Fruit fly (Drosophila melanogaster) whole organism, prepupa: Measurements from ENCODE around the gene CG31871.

Experiments used
- Blimp-1 ChIP-seq: fragments of 200-800 bp; sonication (Bioruptor generic); optimal IDR thresholded peaks from 3 replicates; lab custom pipeline; 2017; ENCODE audit warnings: missing biosample characterization, missing genetic modification characterization, mild to moderate bottlenecking, moderate library complexity, missing genetic modification reagents
- CG10631 ChIP-seq: fragments of 200-800 bp; sonication (Bioruptor generic); optimal IDR thresholded peaks from 2 replicates; lab custom pipeline; 2016; ENCODE audit warnings: missing biosample characterization, missing genetic modification characterization
- CG10669 ChIP-seq: fragments of 200-800 bp; sonication (Bioruptor generic); optimal IDR thresholded peaks from 3 replicates; lab custom pipeline; 2018; ENCODE audit warnings: missing biosample characterization, mild to moderate bottlenecking, missing genetic modification characterization, moderate library complexity
- CG11762 ChIP-seq: fragments of 200-800 bp; sonication (Bioruptor generic); optimal IDR thresholded peaks from 3 replicates; lab custom pipeline; 2016; ENCODE audit warnings: missing biosample characterization, missing genetic modification characterization; ENCODE audit not compliant: insufficient read depth
- CG11902 ChIP-seq: fragments of 200-800 bp; sonication (Bioruptor generic); optimal IDR thresholded peaks from 3 replicates; lab custom pipeline; 2016; ENCODE audit warnings: missing biosample characterization, missing genetic modification characterization
- CG15336 ChIP-seq: fragments of 200-800 bp; sonication (Bioruptor generic); IDR thresholded peaks from 2 replicates; pipeline ENCODE4 v1.3.6; 2022; ENCODE audit warnings: missing biosample characterization, missing genetic modification characterization
- CG1621 ChIP-seq: fragments of 200-800 bp; sonication (Bioruptor generic); optimal IDR thresholded peaks from 3 replicates; lab custom pipeline; 2018; ENCODE audit warnings: missing biosample characterization, mild to moderate bottlenecking, missing genetic modification characterization
- CG16779 ChIP-seq: fragments of 200-800 bp; sonication (Bioruptor generic); optimal IDR thresholded peaks from 3 replicates; lab custom pipeline; 2017; ENCODE audit warnings: missing biosample characterization, mild to moderate bottlenecking, missing genetic modification characterization
- CG3032 ChIP-seq: fragments of 200-800 bp; optimal IDR thresholded peaks from 2 replicates; lab custom pipeline; 2019; ENCODE audit warnings: missing biosample characterization, mild to moderate bottlenecking, missing genetic modification characterization, moderate library complexity
- CG34406 ChIP-seq: fragments of 200-800 bp; sonication (Bioruptor generic); optimal IDR thresholded peaks from 3 replicates; lab custom pipeline; 2016; ENCODE audit warnings: missing biosample characterization, missing genetic modification characterization
- CG3919 ChIP-seq: fragments of 200-800 bp; sonication (Bioruptor generic); optimal IDR thresholded peaks from 3 replicates; lab custom pipeline; 2016; ENCODE audit warnings: missing biosample characterization, missing genetic modification characterization
- CG4318 ChIP-seq: fragments of 200-800 bp; sonication (Bioruptor generic); optimal IDR thresholded peaks from 3 replicates; lab custom pipeline; 2017; ENCODE audit warnings: missing biosample characterization, mild to moderate bottlenecking, missing genetic modification characterization
- CG6276 ChIP-seq: fragments of 200-800 bp; sonication (Bioruptor generic); optimal IDR thresholded peaks from 2 replicates; lab custom pipeline; 2017; ENCODE audit warnings: missing biosample characterization, mild to moderate bottlenecking, missing genetic modification characterization
- CG6792 ChIP-seq: fragments of 200-800 bp; sonication (Bioruptor generic); optimal IDR thresholded peaks from 3 replicates; lab custom pipeline; 2016; ENCODE audit warnings: missing biosample characterization, missing genetic modification characterization
- CG6808 ChIP-seq: fragments of 200-800 bp; sonication (Bioruptor generic); optimal IDR thresholded peaks from 3 replicates; lab custom pipeline; 2017; ENCODE audit warnings: missing biosample characterization, missing genetic modification characterization, mild to moderate bottlenecking, moderate library complexity, missing genetic modification reagents
- CG8119 ChIP-seq: fragments of 200-800 bp; sonication (Bioruptor generic); IDR thresholded peaks from 3 replicates; pipeline ENCODE4 v1.3.6; 2022; ENCODE audit warnings: missing biosample characterization, missing genetic modification characterization
- Eip75B ChIP-seq: fragments of 200-800 bp; sonication (Bioruptor generic); optimal IDR thresholded peaks from 3 replicates; lab custom pipeline; 2016; ENCODE audit warnings: missing biosample characterization, missing genetic modification characterization
- Eip78C ChIP-seq: fragments of 200-800 bp; sonication (Bioruptor generic); peaks from one replicate; lab custom pipeline; 2016; ENCODE audit warnings: missing biosample characterization, missing genetic modification characterization
- Eip93F ChIP-seq: fragments of 200-800 bp; sonication (Bioruptor generic); optimal IDR thresholded peaks from 2 replicates; lab custom pipeline; 2016; ENCODE audit warnings: missing biosample characterization, mild to moderate bottlenecking, missing genetic modification characterization
- Ets21C ChIP-seq: fragments of 200-800 bp; sonication (Bioruptor generic); optimal IDR thresholded peaks from 3 replicates; lab custom pipeline; 2016; ENCODE audit warnings: missing biosample characterization, missing genetic modification characterization
- Ets96B ChIP-seq: fragments of 200-800 bp; optimal IDR thresholded peaks from 2 replicates; lab custom pipeline; 2019; ENCODE audit warnings: missing biosample characterization, mild to moderate bottlenecking, missing genetic modification characterization, moderate library complexity
- Gug ChIP-seq: fragments of 200-800 bp; sonication (Bioruptor generic); IDR thresholded peaks from 2 replicates; pipeline ENCODE4 v1.3.6; 2022; ENCODE audit warnings: missing biosample characterization, missing genetic modification characterization
- Hr4 ChIP-seq: fragments of 200-800 bp; sonication (Bioruptor generic); optimal IDR thresholded peaks from 3 replicates; lab custom pipeline; 2016; ENCODE audit warnings: missing biosample characterization, missing genetic modification characterization
- Lpt ChIP-seq: fragments of 200-800 bp; sonication (Bioruptor generic); optimal IDR thresholded peaks from 3 replicates; lab custom pipeline; 2016; ENCODE audit warnings: missing biosample characterization, missing genetic modification characterization
- Met ChIP-seq: fragments of 200-800 bp; sonication (Bioruptor generic); optimal IDR thresholded peaks from 3 replicates; lab custom pipeline; 2016; ENCODE audit warnings: missing biosample characterization, missing genetic modification characterization
- OdsH ChIP-seq: fragments of 200-800 bp; sonication (Bioruptor generic); optimal IDR thresholded peaks from 3 replicates; lab custom pipeline; 2016; ENCODE audit warnings: missing biosample characterization, missing genetic modification characterization
- Smox ChIP-seq: fragments of 200-800 bp; sonication (Bioruptor generic); optimal IDR thresholded peaks from 3 replicates; lab custom pipeline; 2016; ENCODE audit warnings: missing biosample characterization, missing genetic modification characterization
- achi ChIP-seq: fragments of 200-800 bp; sonication (Bioruptor generic); optimal IDR thresholded peaks from 3 replicates; lab custom pipeline; 2016; ENCODE audit warnings: missing biosample characterization, missing genetic modification characterization
- dac ChIP-seq: fragments of 200-800 bp; sonication (Bioruptor generic); optimal IDR thresholded peaks from 2 replicates; lab custom pipeline; 2017; ENCODE audit warnings: missing biosample characterization, mild to moderate bottlenecking, missing genetic modification characterization
- eg ChIP-seq: fragments of 200-800 bp; sonication (Bioruptor generic); IDR thresholded peaks from 3 replicates; pipeline ENCODE4 v1.3.6; 2022; ENCODE audit warnings: missing biosample characterization, missing genetic modification characterization
- fd85E ChIP-seq: fragments of 200-800 bp; sonication (Bioruptor generic); optimal IDR thresholded peaks from 3 replicates; lab custom pipeline; 2016; ENCODE audit warnings: missing biosample characterization, missing genetic modification characterization
- fkh ChIP-seq: fragments of 200-800 bp; sonication (Bioruptor generic); optimal IDR thresholded peaks from 3 replicates; lab custom pipeline; 2017; ENCODE audit warnings: missing biosample characterization, mild to moderate bottlenecking, missing genetic modification characterization, moderate library complexity
- lz ChIP-seq: fragments of 200-800 bp; sonication (Bioruptor generic); optimal IDR thresholded peaks from 3 replicates; lab custom pipeline; 2016; ENCODE audit warnings: missing biosample characterization, missing genetic modification characterization
- net ChIP-seq: fragments of 200-800 bp; sonication (Bioruptor generic); optimal IDR thresholded peaks from 3 replicates; lab custom pipeline; 2016; ENCODE audit warnings: missing biosample characterization, missing genetic modification characterization
- pdm3 ChIP-seq: fragments of 200-800 bp; sonication (Bioruptor generic); optimal IDR thresholded peaks from 3 replicates; lab custom pipeline; 2016; ENCODE audit warnings: missing biosample characterization, missing genetic modification characterization
- spab ChIP-seq: fragments of 200-800 bp; sonication (Bioruptor generic); optimal IDR thresholded peaks from 2 replicates; lab custom pipeline; 2017; ENCODE audit warnings: missing biosample characterization, mild to moderate bottlenecking, missing genetic modification characterization, missing genetic modification reagents
- ss ChIP-seq, 2 experiments: fragments of 200-800 bp; sonication (Bioruptor generic); optimal IDR thresholded peaks; 2 replicates in 1 of 2; 3 replicates in 1 of 2; lab custom pipeline; 2017 to 2018; ENCODE audit warnings: mild to moderate bottlenecking in 2 of 2, missing biosample characterization in 2 of 2, missing genetic modification characterization in 2 of 2, moderate library complexity in 1 of 2
- svp ChIP-seq: fragments of 200-800 bp; sonication (Bioruptor generic); peaks from one replicate; lab custom pipeline; 2016; ENCODE audit warnings: missing biosample characterization, missing genetic modification characterization
- topi ChIP-seq: fragments of 200-800 bp; sonication (Bioruptor generic); optimal IDR thresholded peaks from 3 replicates; lab custom pipeline; 2016; ENCODE audit warnings: missing biosample characterization, missing genetic modification characterization

CG31871 gene

dm6 chr2L:10632702-10633101 lies 29.2 kb upstream of the CG31871 start (continued):
- TF ChIP-seq net (GFP tag; lab: Kevin White, UChicago), result no peak
- no peak for TF ChIP-seq CG16779 (tag; lab: Kevin White, UChicago)
- TF ChIP-seq CG6808 (GFP tag; lab: Kevin White, UChicago), result peak; percentile 15
- peak; percentile 27 for TF ChIP-seq CG1621 (tag; lab: Kevin White, UChicago)
- peak; percentile 16 for TF ChIP-seq pdm3
- peak; percentile 23 for TF ChIP-seq CG34406 (GFP tag; lab: Kevin White, UChicago)
- TF ChIP-seq lz (GFP tag; lab: Kevin White, UChicago), result peak; percentile 15
- TF ChIP-seq ss (GFP tag; optimal IDR thresholded peaks at IDR 0.05; lab: Kevin White, UChicago), result peak in 1 of 2 experiments; percentile 20
- TF ChIP-seq CG4318 (GFP tag; lab: Kevin White, UChicago), result no peak
- TF ChIP-seq fkh (GFP tag; lab: Kevin White, UChicago), result no peak
- no peak for TF ChIP-seq fd85E (GFP tag; lab: Kevin White, UChicago)
- peak; percentile 55 for TF ChIP-seq Ets96B (tag; lab: Kevin White, UChicago)
- no peak for TF ChIP-seq eg
- peak; percentile 22 for TF ChIP-seq Smox
- TF ChIP-seq Blimp-1 (GFP tag; lab: Kevin White, UChicago), result no peak
- TF ChIP-seq CG11762 (GFP tag; lab: Kevin White, UChicago), result no peak
- TF ChIP-seq achi, result peak; percentile 27
- TF ChIP-seq dac (GFP tag; lab: Kevin White, UChicago), result no peak
- TF ChIP-seq CG6276, result no peak
- peak; percentile 84 for TF ChIP-seq Eip78C
- TF ChIP-seq svp (GFP tag; lab: Kevin White, UChicago), result peak; percentile 54
- peak; percentile 42 for TF ChIP-seq CG10631
- TF ChIP-seq CG11902 (GFP tag; lab: Kevin White, UChicago), result peak; percentile 3
- peak; percentile 43 for TF ChIP-seq Met
- no peak for TF ChIP-seq Eip93F (GFP tag; lab: Kevin White, UChicago)
- no peak for TF ChIP-seq Hr4 (GFP tag; lab: Kevin White, UChicago)
- peak; percentile 46 for TF ChIP-seq CG3919
- peak; percentile 16 for TF ChIP-seq spab
- TF ChIP-seq Ets21C, result no peak
- TF ChIP-seq CG6792 (GFP tag; lab: Kevin White, UChicago), result peak; percentile 19
- peak; percentile 14 for TF ChIP-seq Eip75B (GFP tag; lab: Kevin White, UChicago)
- TF ChIP-seq topi (GFP tag; lab: Kevin White, UChicago), result peak; percentile 14

- no peak for TF ChIP-seq CG16779 (tag; lab: Kevin White, UChicago)
- TF ChIP-seq CG3919, result no peak
- no peak for TF ChIP-seq OdsH (GFP tag; lab: Kevin White, UChicago)
- no peak for TF ChIP-seq Lpt
- TF ChIP-seq eg, result no peak
- no peak for TF ChIP-seq CG3032
Observed at dm6 chr2L:10638371-10638770, 23.5 kb upstream of the CG31871 start, which contains the start of gene CG7329. CG7329 (minus strand) TSS chr2L:10638471.

- TF ChIP-seq CG15336 (GFP tag; lab: Robert Waterston, UW), result no peak
- TF ChIP-seq CG8119, result no peak
- no peak for TF ChIP-seq net (GFP tag; lab: Kevin White, UChicago)
- no peak for TF ChIP-seq CG3032
- TF ChIP-seq Gug (GFP tag; lab: Robert Waterston, UW), result no peak
- TF ChIP-seq Ets96B (tag; lab: Kevin White, UChicago), result no peak
- TF ChIP-seq CG10669, result no peak
Observed at dm6 chr2L:10639631-10640030, 22.2 kb upstream of the CG31871 start, which contains the start of gene CG31872. CG31872 (plus strand) TSS chr2L:10639931.
